Fruit fly (Drosophila melanogaster) whole organism, adult: Measurements from ENCODE around the gene CG12984.

Experiments
- CG11617 ChIP-seq: fragments of 200-800 bp; sonication (Bioruptor generic); optimal IDR thresholded peaks from 2 replicates; lab custom pipeline; 2017; ENCODE audit warnings: mild to moderate bottlenecking, missing biosample characterization, missing genetic modification reagents, missing genetic modification characterization
- CG12768 ChIP-seq: fragments of 200-800 bp; sonication (Bioruptor generic); optimal IDR thresholded peaks from 2 replicates; lab custom pipeline; 2017; ENCODE audit warnings: missing biosample characterization, missing genetic modification characterization, mild to moderate bottlenecking, moderate library complexity, missing genetic modification reagents
- CG14711 ChIP-seq: fragments of 200-800 bp; sonication (Bioruptor generic); optimal IDR thresholded peaks from 2 replicates; lab custom pipeline; 2018; ENCODE audit warnings: missing biosample characterization, mild to moderate bottlenecking, missing genetic modification characterization, moderate library complexity
- CG1620 ChIP-seq: fragments of 200-800 bp; sonication (Bioruptor generic); optimal IDR thresholded peaks from 2 replicates; lab custom pipeline; 2016; ENCODE audit warnings: missing biosample characterization, missing genetic modification characterization
- CG33017 ChIP-seq: fragments of 200-800 bp; sonication (Bioruptor generic); optimal IDR thresholded peaks from 2 replicates; lab custom pipeline; 2018; ENCODE audit warnings: missing biosample characterization, mild to moderate bottlenecking, missing genetic modification characterization, moderate library complexity
- CG5204 ChIP-seq: fragments of 200-800 bp; sonication (Bioruptor generic); optimal IDR thresholded peaks from 2 replicates; lab custom pipeline; 2016; ENCODE audit warnings: missing biosample characterization, missing genetic modification characterization
- CG7045 ChIP-seq: fragments of 200-800 bp; sonication (Bioruptor generic); optimal IDR thresholded peaks from 2 replicates; lab custom pipeline; 2017; ENCODE audit warnings: missing biosample characterization, mild to moderate bottlenecking, missing genetic modification characterization
- CG7101 ChIP-seq: fragments of 200-800 bp; sonication (Bioruptor generic); optimal IDR thresholded peaks from 2 replicates; lab custom pipeline; 2018; ENCODE audit warnings: missing biosample characterization, mild to moderate bottlenecking, missing genetic modification characterization, moderate library complexity
- Clk ChIP-seq: fragments of 200-800 bp; sonication (Bioruptor generic); optimal IDR thresholded peaks from 2 replicates; lab custom pipeline; 2017; ENCODE audit warnings: missing biosample characterization, missing genetic modification characterization
- Crg-1 ChIP-seq: fragments of 200-800 bp; sonication (Bioruptor generic); optimal IDR thresholded peaks from 2 replicates; lab custom pipeline; 2016; ENCODE audit warnings: missing biosample characterization, missing genetic modification characterization
- Mnt ChIP-seq: fragments of 200-800 bp; sonication (Bioruptor generic); optimal IDR thresholded peaks from 2 replicates; lab custom pipeline; 2016; ENCODE audit warnings: missing biosample characterization, mild to moderate bottlenecking, missing genetic modification characterization
- bab1 ChIP-seq: fragments of 200-800 bp; sonication (Bioruptor generic); optimal IDR thresholded peaks from 3 replicates; lab custom pipeline; 2019; ENCODE audit warnings: missing biosample characterization, mild to moderate bottlenecking, missing genetic modification characterization, moderate library complexity
- cic ChIP-seq: fragments of 200-800 bp; sonication (Bioruptor generic); optimal IDR thresholded peaks from 2 replicates; lab custom pipeline; 2017; ENCODE audit warnings: missing biosample characterization, mild to moderate bottlenecking, missing genetic modification characterization, moderate library complexity
- cnc ChIP-seq, 2 experiments: fragments of >200 bp; optimal IDR thresholded peaks; 2 replicates each; lab custom pipeline; 2017
- kay ChIP-seq: fragments of 200-800 bp; sonication (Bioruptor generic); peaks from one replicate; lab custom pipeline; 2016; ENCODE audit warnings: missing biosample characterization, missing genetic modification characterization, borderline replicate concordance
- pad ChIP-seq: fragments of 200-800 bp; sonication (Bioruptor generic); optimal IDR thresholded peaks from 3 replicates; lab custom pipeline; 2017; ENCODE audit warnings: missing biosample characterization, missing genetic modification characterization, mild to moderate bottlenecking, moderate library complexity, missing genetic modification reagents
- tj ChIP-seq: fragments of 200-800 bp; sonication (Bioruptor generic); optimal IDR thresholded peaks from 3 replicates; lab custom pipeline; 2017; ENCODE audit warnings: missing biosample characterization, mild to moderate bottlenecking, missing genetic modification characterization, moderate library complexity
- toe ChIP-seq: fragments of 200-800 bp; sonication (Bioruptor generic); optimal IDR thresholded peaks from 2 replicates; lab custom pipeline; 2016; ENCODE audit warnings: missing biosample characterization, missing genetic modification characterization

Gene CG12984

DNA sequence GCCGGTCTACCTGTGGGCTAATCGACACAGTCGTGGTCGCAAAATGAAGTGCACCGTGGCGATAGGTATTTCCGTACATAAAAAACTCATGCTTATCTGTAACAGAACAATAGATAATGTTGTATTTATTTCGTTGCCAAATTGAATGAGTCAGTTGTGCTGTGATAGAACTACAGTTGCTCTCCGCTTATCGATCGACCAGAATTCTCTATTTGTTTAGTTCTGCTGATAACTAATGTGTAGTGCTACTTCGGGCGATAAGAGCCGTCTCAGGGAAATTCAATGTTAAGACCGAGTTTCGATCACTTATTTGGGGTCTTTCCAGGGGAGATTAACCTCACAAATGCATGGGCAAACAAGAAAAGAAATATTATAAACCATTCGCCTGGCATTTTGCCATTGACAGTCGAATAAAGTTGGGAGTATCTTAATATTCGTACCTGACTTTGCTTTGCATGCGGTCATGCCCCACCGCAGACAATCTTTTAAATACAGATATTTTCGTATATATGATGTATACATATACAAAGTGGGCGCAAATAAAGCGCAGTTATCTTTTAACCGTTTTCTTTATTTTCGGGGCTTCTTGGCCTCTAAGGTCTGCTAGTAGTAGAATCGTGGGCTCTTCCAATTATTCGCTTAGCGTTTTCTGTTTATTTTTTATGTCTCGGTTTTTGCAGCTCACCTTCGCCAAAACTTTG lies 44.9 kb downstream of the CG12984 start:
- TF ChIP-seq Clk (GFP tag; lab: Kevin White, UChicago), result no peak
- peak; percentile 28 for TF ChIP-seq CG11617 (GFP tag; lab: Kevin White, UChicago)
- peak; percentile 12 for TF ChIP-seq CG12768 (GFP tag; lab: Kevin White, UChicago)
- TF ChIP-seq CG33017 (tag; lab: Kevin White, UChicago), result peak; percentile 51
- TF ChIP-seq pad (GFP tag; lab: Kevin White, UChicago), result peak; percentile 21
- peak; percentile 6 for TF ChIP-seq CG14711 (tag; lab: Kevin White, UChicago)
- TF ChIP-seq CG5204 (GFP tag; lab: Kevin White, UChicago), result no peak
- TF ChIP-seq cic, result peak; percentile 88
- peak; percentile 18 for TF ChIP-seq CG7045 (GFP tag; lab: Kevin White, UChicago)
- TF ChIP-seq cnc (optimal IDR thresholded peaks at IDR 0.05; lab: Kevin White, UChicago), result no peak
- TF ChIP-seq tj (GFP tag; lab: Kevin White, UChicago), result no peak
- peak; percentile 27 for TF ChIP-seq Mnt
- TF ChIP-seq toe (GFP tag; lab: Kevin White, UChicago), result no peak
- peak; percentile 27 for TF ChIP-seq Crg-1 (GFP tag; lab: Kevin White, UChicago)
- TF ChIP-seq kay (GFP tag; lab: Kevin White, UChicago), result no peak
- no peak for TF ChIP-seq CG1620 (GFP tag; lab: Kevin White, UChicago)
- peak; percentile 31 for TF ChIP-seq CG7101 (tag; lab: Kevin White, UChicago)

DNA sequence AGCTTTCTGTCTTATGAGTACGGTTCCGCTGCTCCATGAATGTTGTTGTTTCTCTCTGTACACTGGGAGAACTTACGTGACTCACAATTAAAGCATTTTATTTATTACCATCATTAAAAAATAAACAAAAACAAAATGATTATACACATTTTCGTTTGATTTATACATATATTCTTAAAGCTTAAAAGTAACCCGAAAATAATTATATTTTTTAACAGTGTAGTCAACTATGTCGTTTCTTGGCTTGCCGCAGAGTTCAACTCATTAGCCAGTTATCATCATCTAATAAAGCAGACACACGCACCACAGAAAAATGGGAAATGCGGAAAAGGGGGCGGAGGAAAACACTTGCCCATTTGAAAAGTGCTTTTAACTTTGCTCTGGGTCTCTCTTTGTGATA lies 45.9 kb downstream of the CG12984 start:
- TF ChIP-seq CG5204 (GFP tag; lab: Kevin White, UChicago) (no peak), bab1 (peak; percentile 77)

DNA sequence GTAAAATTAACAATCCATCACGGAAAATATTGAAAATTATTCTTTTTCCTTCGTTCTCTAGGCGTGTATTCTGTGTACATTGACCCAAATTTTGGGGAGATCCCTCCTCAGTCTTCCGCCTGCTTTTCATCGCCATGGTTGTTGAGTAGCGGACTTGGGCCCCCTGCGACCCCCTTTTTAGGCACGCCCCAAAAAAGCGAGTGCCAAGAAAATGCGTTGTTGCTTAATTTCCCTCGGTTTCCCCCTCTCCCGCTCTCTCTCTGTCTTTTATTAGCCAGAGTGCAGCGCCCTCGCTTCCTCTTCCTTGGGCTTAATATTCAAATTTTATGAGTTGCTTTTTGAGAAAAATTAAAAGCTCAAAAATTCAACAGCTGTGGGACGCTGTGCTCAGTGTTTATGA lies 49.4 kb downstream of the CG12984 start:
- TF ChIP-seq Clk (GFP tag; lab: Kevin White, UChicago), result no peak
